Fruit fly (Drosophila melanogaster): Measurements from ENCODE around the gene Pif1A.
A peak's percentile ranks its signal among the peaks of the same experiment; 100 is the strongest.

The Pif1A gene

DNA sequence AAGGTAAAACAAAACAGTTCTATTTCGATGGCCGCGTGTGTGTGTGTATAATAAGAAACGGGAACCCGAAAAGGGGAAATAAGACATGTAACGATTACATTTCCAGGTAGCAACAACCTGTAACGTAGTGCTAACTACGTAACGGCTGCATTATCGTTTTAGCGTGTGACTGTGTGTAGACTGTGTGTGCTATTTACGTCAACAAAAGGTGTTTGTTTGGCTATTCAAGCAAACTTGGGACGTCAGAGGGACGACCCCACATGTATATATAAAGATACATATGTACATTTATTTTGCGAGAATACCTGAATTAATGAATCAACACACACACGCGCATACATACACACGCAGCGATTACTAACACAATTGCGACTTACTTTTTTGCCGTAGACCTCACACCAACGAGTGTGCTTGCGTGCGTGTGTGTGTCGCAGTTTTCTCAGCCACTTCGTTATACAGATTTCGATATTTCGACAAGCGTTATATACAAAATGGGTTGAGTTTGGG lies 18.6 kb upstream of the Pif1A start:
- TF ChIP-seq CG17801 (GFP tag; optimal IDR thresholded peaks at IDR 0.05; ENCODE audit: partially characterized antibody): no peak

DNA sequence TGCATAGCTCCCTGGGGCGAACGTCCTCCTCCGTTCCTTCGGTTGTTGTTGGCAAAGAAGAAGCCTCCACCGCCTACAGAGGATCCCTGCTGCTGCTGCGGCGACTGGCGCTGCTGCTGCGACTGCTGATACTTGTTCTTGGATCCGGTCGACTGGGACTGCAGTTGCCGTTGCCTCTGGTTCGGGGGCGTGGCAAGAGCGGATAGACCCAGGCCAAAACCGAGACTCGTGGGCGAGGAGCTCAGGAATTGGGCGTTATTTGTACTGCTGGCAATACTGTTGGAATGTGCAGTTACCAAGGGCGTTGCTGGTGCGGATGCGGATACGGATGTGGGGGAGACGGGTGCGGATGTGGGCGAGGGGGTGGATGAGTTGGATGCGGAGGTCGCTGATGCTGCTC lies 17.3 kb upstream of the Pif1A start:
- no peak for TF ChIP-seq CG17801 (GFP tag; optimal IDR thresholded peaks at IDR 0.05; ENCODE audit: partially characterized antibody)

DNA sequence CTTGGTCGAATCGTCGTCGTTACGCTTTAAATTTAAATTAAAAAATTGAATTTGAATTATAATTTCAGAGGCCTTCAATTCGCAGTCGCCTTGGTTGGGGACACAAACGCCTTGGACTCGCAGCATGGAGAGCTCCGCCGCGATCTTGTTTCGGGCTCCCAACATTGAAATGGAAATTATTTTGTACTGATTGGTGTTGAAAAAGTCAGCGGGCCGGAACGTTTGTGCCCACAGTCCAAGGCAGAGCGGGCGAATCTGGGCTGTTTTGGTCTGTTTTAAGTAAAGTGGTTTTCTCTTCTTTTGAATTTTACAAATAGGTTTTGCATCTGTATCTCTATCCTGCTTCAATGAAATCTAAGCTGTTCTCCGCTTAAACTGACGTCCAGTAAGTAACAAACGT lies 14.1 kb upstream of the Pif1A start:
- TF ChIP-seq CG17801 (GFP tag; optimal IDR thresholded peaks at IDR 0.05; ENCODE audit: partially characterized antibody): no peak

DNA sequence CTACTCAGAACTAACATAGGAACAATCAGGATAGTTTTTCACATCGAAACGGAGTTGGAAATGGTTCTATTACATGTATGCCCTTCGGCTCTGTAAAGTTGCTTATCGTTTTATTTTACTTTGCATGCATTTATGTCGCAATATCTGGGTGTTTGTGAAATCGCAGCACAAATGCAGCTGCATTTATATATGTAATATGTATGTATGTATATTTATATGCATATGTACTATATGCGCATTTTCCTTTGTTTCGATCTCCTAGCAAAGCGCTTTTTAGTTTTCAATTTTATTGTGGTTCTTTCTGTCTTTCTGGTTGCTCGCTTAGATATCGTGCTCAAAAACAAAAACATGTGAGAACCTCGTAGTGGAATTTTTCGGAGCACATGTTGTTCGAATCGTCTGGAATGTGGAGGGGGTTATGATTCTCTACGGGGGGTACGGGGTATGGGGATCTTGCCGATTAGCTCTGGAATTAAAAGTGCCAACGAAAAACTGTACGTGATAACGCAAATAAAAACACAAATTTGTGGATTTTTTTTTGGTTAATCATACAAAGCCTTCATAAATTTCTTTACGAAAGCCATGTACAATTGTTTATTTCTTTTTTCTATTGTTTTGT lies 13.2 kb upstream of the Pif1A start:
- TF ChIP-seq CG17801 (GFP tag; optimal IDR thresholded peaks at IDR 0.05; ENCODE audit: partially characterized antibody): no peak

DNA sequence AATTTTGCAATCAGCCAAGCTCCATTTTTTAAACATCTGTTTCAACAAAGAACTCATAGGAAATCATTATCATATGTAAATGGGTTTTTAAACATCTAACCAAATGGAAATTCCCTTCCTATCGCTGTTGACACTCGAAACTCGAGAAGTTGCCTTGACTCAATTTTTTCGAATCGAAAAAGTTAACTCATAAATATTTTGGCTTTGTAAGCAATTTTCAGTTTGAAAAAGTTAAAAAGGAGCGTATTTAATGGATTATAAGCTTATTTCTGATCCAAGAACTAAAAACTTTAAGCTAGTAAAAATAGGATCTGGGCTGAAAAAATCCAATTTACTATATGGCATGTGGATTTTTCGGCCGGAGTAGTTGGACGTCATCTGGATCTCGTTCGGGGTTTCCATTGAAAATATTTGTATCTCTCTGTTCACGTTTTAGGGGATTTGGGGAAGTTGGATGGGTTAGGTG lies 12.2 kb upstream of the Pif1A start, which contains the start of gene CG9837:
CG9837 (minus strand) TSS at position 416 of the 466 bp plus-strand sequence.
- TF ChIP-seq CG17801 (GFP tag; optimal IDR thresholded peaks at IDR 0.05; ENCODE audit: partially characterized antibody): no peak

DNA sequence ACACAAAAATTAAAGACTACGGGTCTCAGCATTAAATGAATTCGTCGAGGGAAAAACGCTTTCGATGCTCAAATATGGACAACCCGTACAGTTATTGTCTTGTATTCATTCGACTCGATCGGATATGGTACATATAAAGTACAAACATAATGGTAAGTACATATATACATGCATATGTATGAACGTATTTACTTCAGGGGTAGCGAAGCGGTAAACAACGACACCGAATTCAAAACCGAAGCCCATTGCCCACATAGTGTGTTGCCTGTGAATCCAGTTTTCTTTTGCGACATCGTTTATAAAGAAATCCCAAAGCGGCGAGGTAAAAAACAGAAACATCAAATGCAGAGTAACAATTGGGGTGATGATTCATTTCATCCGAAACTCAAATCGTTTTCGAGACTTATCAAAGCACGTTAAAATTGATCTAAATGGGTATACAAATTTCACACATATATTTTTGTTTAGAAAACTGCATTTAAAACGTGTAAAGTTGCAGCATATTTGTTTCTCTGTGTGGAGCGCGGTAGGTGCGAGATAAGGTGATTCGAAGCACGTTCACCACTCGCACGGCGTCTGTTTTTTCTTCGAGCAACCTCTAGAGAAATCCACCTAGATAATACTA lies 11.5 kb upstream of the Pif1A start:
- TF ChIP-seq CG17801 (GFP tag; optimal IDR thresholded peaks at IDR 0.05; ENCODE audit: partially characterized antibody): no peak

DNA sequence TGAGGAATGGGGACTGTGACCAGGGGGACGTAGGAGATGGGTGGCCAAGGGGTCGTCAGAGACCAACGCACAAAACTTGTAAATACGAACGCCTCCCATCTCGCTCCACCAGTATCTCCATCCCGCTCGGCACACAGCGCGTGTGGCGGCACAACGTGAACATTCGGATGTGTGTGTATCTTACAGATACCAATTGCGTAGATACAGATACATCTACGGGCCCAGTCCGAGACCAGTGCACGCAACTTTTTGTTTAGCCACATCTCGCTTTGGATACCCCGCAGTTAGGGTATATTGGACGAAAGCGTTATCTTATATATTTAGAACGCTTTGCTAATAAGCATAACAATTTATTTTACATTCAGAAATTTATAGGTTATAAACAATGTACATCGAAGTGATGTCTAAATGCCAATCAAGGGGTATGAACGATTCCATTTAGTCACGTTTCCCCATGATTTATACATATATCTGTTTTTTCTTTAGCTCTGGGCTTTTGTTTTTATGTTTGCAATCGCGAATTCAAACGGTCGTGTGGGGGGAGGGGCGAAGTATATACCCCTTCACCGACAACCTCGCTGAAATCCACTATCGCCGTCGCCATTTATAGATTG lies 10.5 kb upstream of the Pif1A start:
- TF ChIP-seq CG17801 (GFP tag; optimal IDR thresholded peaks at IDR 0.05; ENCODE audit: partially characterized antibody): peak; percentile 73

DNA sequence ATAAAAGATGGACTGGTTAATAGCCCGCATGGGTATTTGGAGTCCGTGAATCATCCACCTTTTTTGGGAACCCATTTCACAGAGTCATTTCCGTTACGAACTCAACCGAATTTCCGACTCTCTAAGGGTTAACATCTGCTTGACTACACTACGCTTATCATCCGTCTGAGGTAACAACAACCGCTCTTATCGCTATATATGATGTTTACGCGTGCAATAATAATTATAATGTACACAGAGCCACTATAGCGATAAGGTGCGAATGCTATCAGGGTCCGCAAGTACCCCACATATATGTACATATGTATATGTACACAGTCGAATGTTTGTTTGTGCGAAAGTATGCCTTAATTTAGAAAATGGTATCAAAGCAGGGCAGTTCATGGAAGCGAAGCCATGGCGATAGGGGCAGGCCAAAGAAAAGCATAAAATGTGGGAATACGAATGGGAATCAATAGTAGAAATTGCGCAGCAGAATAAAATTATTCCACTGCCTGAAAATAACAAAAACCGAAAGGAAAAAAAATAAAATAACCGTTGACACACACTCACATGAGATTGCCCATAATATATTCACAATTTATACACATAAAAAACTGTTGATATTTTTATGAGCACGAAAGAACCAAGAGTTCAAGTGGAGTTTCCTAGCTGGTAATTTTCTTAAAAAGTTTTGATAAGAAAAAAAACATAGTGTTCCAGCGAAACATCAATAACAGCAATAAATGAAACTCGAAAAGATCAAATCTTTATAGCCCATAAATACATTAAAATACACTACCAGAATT lies 9.6 kb upstream of the Pif1A start:
- TF ChIP-seq CG17801 (GFP tag; optimal IDR thresholded peaks at IDR 0.05; ENCODE audit: partially characterized antibody): peak; percentile 72

DNA sequence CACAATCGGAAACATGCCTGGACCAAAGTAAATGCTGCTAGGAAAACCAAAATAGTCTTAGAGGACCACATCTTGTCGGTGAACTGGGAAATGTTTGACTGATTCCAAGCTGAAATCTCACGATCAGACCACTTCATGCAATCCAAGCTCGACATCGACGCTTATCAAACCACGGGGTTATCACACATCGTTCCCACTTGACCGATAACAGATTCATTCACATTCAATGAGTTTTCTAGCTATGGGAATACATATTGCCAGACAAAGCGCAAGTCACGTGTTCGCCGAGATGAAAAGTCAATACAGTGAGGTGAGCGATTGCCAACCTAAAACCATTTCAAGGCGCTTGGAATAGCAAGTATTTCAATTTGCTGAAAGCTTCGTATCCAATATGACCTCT lies 8.7 kb upstream of the Pif1A start:
- TF ChIP-seq CG17801 (GFP tag; optimal IDR thresholded peaks at IDR 0.05; ENCODE audit: partially characterized antibody): no peak

DNA sequence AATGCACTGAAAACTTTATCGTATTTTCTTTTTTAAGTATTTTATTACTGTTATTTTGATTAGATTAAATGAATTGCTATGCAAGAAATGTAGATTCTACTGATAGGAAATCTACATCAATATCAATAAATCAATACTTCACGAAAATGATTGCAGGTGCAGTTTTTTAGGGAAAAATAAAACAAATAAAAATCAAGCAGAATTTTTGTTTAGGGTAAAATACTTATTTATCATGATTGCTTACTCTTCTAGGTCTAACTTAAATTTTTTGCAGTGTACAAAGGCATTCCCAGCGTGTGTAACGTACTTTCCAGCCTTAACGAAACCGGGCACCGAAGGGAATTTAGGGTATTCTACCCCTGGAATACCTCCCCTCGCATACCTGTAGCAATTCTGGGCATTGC lies 7.5 kb upstream of the Pif1A start:
- TF ChIP-seq CG17801 (GFP tag; optimal IDR thresholded peaks at IDR 0.05; ENCODE audit: partially characterized antibody): no peak

DNA sequence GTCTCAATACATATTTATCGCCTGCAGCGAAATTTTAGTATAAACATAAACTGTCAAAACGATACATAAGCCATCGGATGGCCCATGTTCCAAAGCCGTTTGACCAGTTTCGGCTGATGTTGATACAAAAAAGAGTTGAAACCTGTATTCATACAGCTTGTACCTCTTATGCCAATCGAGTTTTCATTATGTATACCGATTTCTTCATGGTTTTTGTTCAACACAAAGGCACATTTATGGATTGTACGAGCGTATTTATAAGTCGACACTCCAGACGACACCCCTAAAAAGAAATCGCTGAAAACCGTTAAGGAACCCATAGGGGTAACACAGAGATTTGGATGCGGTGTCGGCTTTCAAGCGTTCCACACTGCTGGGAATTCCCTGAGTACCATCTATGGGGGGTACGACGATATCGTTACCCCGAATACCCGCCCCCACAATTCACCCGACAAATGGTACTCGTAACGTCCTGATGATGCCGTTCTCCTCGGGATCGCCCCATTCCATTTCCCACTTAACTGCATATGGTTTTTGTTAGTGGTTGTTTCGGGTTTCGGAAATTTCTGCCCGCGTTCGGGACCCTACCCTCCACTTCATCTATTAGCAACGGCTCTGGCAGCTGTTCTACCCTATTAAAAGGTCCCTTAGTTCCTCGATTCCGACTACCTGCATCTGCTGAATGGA lies 7.0 kb upstream of the Pif1A start:
- TF ChIP-seq CG17801 (GFP tag; optimal IDR thresholded peaks at IDR 0.05; ENCODE audit: partially characterized antibody): no peak

DNA sequence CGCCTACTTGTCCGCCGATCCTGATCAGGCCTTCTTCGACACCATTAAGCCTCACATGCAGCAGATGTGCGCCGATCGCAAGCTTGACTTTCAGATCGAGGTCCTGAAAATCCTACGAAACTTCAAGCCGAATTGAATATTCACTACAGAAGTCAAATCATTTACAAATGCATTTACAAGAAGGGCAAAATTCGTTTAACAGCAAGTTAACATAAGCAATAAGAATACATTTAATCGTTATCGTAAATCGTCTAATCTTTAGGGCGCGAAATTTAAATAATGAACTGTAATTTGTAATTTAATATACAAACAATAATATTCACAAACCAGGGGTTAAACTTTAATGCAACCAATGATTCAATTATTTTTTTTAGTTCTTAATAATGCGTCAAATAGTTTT lies 6.1 kb upstream of the Pif1A start:
- TF ChIP-seq CG17801 (GFP tag; optimal IDR thresholded peaks at IDR 0.05; ENCODE audit: partially characterized antibody): no peak

DNA sequence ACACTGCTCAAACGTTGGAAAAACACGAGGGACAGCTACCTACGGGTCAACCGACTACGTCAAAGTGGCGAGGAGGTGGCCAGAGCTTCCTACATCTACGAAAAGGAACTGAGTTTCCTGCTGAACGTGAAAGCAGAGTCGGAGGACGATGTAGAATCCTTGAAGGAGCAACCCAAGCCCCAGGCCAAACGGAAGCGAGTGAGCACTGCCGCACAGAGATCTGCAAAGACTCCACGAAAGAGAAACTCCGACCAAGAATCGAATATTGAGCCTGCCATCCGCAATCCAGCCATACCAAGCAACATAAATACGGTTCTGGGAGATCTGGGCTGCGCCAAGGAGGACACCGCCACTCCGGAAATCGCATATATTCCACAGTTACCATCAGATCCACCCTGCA lies 5.7 kb upstream of the Pif1A start:
- TF ChIP-seq CG17801 (GFP tag; optimal IDR thresholded peaks at IDR 0.05; ENCODE audit: partially characterized antibody): no peak

DNA sequence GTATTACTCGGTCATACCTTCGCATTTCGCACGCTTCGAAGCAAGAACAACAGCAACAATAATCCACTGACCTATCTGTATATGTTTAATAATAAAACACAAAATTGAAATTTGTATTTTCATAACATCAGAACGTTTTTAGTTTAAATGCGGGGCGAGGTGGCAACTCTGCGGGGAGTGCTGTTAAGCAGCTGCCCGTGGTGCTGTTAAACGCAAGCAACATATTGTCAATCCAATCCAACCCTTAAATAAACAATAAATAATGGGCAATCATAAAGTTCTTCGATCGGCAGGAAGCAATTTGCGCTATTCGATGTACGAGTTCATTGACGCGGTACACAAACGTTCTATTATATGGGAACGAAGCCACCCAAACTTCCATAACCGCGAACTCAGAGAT lies 5.1 kb upstream of the Pif1A start, which contains the start of gene hng2:
hng2 (plus strand) TSS at position 219 of the 400 bp plus-strand sequence.
- TF ChIP-seq CG17801 (GFP tag; optimal IDR thresholded peaks at IDR 0.05; ENCODE audit: partially characterized antibody): no peak

DNA sequence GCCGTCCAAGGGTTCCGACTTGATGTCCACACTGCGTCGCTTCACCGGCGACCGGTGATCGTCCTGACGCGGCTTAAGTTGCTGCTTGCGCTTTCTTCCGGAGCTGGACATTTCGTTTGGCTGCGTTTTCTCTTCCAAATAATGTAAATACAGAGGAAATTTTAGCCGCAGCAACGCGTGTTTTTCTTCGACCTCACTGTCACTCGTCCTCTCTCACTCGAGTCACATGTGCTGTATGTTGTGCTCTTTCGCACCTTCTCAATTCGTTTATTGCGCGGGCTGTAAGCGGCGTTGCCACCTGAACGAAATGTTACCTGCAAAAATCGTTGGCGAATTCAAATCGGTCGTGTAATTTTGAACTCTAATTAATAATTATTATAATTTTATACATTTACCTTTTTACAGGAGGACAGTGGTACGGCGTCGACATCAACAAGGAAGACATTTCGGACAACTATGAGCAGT lies 4.4 kb upstream of the Pif1A start, which contains the start of gene CG9839:
CG9839 (minus strand) TSS at position 415 of the 465 bp plus-strand sequence.
- no peak for TF ChIP-seq CG17801 (GFP tag; optimal IDR thresholded peaks at IDR 0.05; ENCODE audit: partially characterized antibody)

All from ovary, adult (tissue).